Fruit fly (Drosophila melanogaster) whole organism, adult: Measurements from ENCODE around the gene mtd.

Experiments used
- CG11617 ChIP-seq: fragments of 200-800 bp; sonication (Bioruptor generic); optimal IDR thresholded peaks from 2 replicates; lab custom pipeline; 2017; ENCODE audit warnings: mild to moderate bottlenecking, missing biosample characterization, missing genetic modification reagents, missing genetic modification characterization
- CG12768 ChIP-seq: fragments of 200-800 bp; sonication (Bioruptor generic); optimal IDR thresholded peaks from 2 replicates; lab custom pipeline; 2017; ENCODE audit warnings: missing biosample characterization, missing genetic modification characterization, mild to moderate bottlenecking, moderate library complexity, missing genetic modification reagents
- CG14711 ChIP-seq: fragments of 200-800 bp; sonication (Bioruptor generic); optimal IDR thresholded peaks from 2 replicates; lab custom pipeline; 2018; ENCODE audit warnings: missing biosample characterization, mild to moderate bottlenecking, missing genetic modification characterization, moderate library complexity
- CG1620 ChIP-seq: fragments of 200-800 bp; sonication (Bioruptor generic); optimal IDR thresholded peaks from 2 replicates; lab custom pipeline; 2016; ENCODE audit warnings: missing biosample characterization, missing genetic modification characterization
- CG33017 ChIP-seq: fragments of 200-800 bp; sonication (Bioruptor generic); optimal IDR thresholded peaks from 2 replicates; lab custom pipeline; 2018; ENCODE audit warnings: missing biosample characterization, mild to moderate bottlenecking, missing genetic modification characterization, moderate library complexity
- CG5204 ChIP-seq: fragments of 200-800 bp; sonication (Bioruptor generic); optimal IDR thresholded peaks from 2 replicates; lab custom pipeline; 2016; ENCODE audit warnings: missing biosample characterization, missing genetic modification characterization
- CG7045 ChIP-seq: fragments of 200-800 bp; sonication (Bioruptor generic); optimal IDR thresholded peaks from 2 replicates; lab custom pipeline; 2017; ENCODE audit warnings: missing biosample characterization, mild to moderate bottlenecking, missing genetic modification characterization
- CG7101 ChIP-seq: fragments of 200-800 bp; sonication (Bioruptor generic); optimal IDR thresholded peaks from 2 replicates; lab custom pipeline; 2018; ENCODE audit warnings: missing biosample characterization, mild to moderate bottlenecking, missing genetic modification characterization, moderate library complexity
- Clk ChIP-seq: fragments of 200-800 bp; sonication (Bioruptor generic); optimal IDR thresholded peaks from 2 replicates; lab custom pipeline; 2017; ENCODE audit warnings: missing biosample characterization, missing genetic modification characterization
- Crg-1 ChIP-seq: fragments of 200-800 bp; sonication (Bioruptor generic); optimal IDR thresholded peaks from 2 replicates; lab custom pipeline; 2016; ENCODE audit warnings: missing biosample characterization, missing genetic modification characterization
- Hr96 ChIP-seq: fragments of 200-800 bp; sonication (Bioruptor generic); optimal IDR thresholded peaks from 2 replicates; lab custom pipeline; 2016; ENCODE audit warnings: missing biosample characterization, missing genetic modification characterization
- Mnt ChIP-seq: fragments of 200-800 bp; sonication (Bioruptor generic); optimal IDR thresholded peaks from 2 replicates; lab custom pipeline; 2016; ENCODE audit warnings: missing biosample characterization, mild to moderate bottlenecking, missing genetic modification characterization
- bab1 ChIP-seq: fragments of 200-800 bp; sonication (Bioruptor generic); optimal IDR thresholded peaks from 3 replicates; lab custom pipeline; 2019; ENCODE audit warnings: missing biosample characterization, mild to moderate bottlenecking, missing genetic modification characterization, moderate library complexity
- cic ChIP-seq: fragments of 200-800 bp; sonication (Bioruptor generic); optimal IDR thresholded peaks from 2 replicates; lab custom pipeline; 2017; ENCODE audit warnings: missing biosample characterization, mild to moderate bottlenecking, missing genetic modification characterization, moderate library complexity
- cnc ChIP-seq, 2 experiments: fragments of >200 bp; optimal IDR thresholded peaks; 2 replicates each; lab custom pipeline; 2017
- kay ChIP-seq: fragments of 200-800 bp; sonication (Bioruptor generic); peaks from one replicate; lab custom pipeline; 2016; ENCODE audit warnings: missing biosample characterization, missing genetic modification characterization, borderline replicate concordance
- ovo ChIP-seq: fragments of 200-800 bp; sonication (Bioruptor generic); optimal IDR thresholded peaks from 2 replicates; lab custom pipeline; 2016; ENCODE audit warnings: missing biosample characterization, missing genetic modification characterization
- pad ChIP-seq: fragments of 200-800 bp; sonication (Bioruptor generic); optimal IDR thresholded peaks from 3 replicates; lab custom pipeline; 2017; ENCODE audit warnings: missing biosample characterization, missing genetic modification characterization, mild to moderate bottlenecking, moderate library complexity, missing genetic modification reagents
- tj ChIP-seq: fragments of 200-800 bp; sonication (Bioruptor generic); optimal IDR thresholded peaks from 3 replicates; lab custom pipeline; 2017; ENCODE audit warnings: missing biosample characterization, mild to moderate bottlenecking, missing genetic modification characterization, moderate library complexity
- toe ChIP-seq: fragments of 200-800 bp; sonication (Bioruptor generic); optimal IDR thresholded peaks from 2 replicates; lab custom pipeline; 2016; ENCODE audit warnings: missing biosample characterization, missing genetic modification characterization

The mtd gene

dm6 chr3R:5369490-5370001 lies 19.3 kb upstream of the mtd start, which contains the start of the genes CG31542 and CG34277:
Gene CG31542 (plus strand): TSS chr3R:5369540.
Gene CG34277 (plus strand): TSS chr3R:5369540.
- TF ChIP-seq CG12768 (GFP tag; lab: Kevin White, UChicago) (no peak), CG5204 (GFP tag; lab: Kevin White, UChicago) (no peak), CG11617 (GFP tag; lab: Kevin White, UChicago) (no peak), CG1620 (GFP tag; lab: Kevin White, UChicago) (no peak), CG7045 (GFP tag; lab: Kevin White, UChicago) (no peak), pad (GFP tag; lab: Kevin White, UChicago) (no peak), Mnt (no peak), cnc (optimal IDR thresholded peaks at IDR 0.05; lab: Kevin White, UChicago) (no peak), Hr96 (GFP tag; lab: Kevin White, UChicago) (no peak), CG14711 (tag; lab: Kevin White, UChicago) (no peak), kay (GFP tag; lab: Kevin White, UChicago) (no peak), bab1 (GFP tag; lab: Kevin White, UChicago) (no peak), Crg-1 (GFP tag; lab: Kevin White, UChicago) (no peak), ovo (GFP tag; lab: Kevin White, UChicago) (no peak), toe (GFP tag; lab: Kevin White, UChicago) (no peak), Clk (GFP tag; lab: Kevin White, UChicago) (no peak), CG7101 (tag; lab: Kevin White, UChicago) (no peak)

- TF ChIP-seq cnc (optimal IDR thresholded peaks at IDR 0.05; lab: Kevin White, UChicago) (no peak), CG1620 (GFP tag; lab: Kevin White, UChicago) (peak; percentile 39), cic (GFP tag; lab: Kevin White, UChicago) (no peak), ovo (GFP tag; lab: Kevin White, UChicago) (peak; percentile 86), Mnt (peak; percentile 47), CG7045 (GFP tag; lab: Kevin White, UChicago) (no peak), Hr96 (GFP tag; lab: Kevin White, UChicago) (peak; percentile 42), Crg-1 (GFP tag; lab: Kevin White, UChicago) (peak; percentile 50), CG12768 (GFP tag; lab: Kevin White, UChicago) (no peak), CG5204 (GFP tag; lab: Kevin White, UChicago) (no peak), CG33017 (tag; lab: Kevin White, UChicago) (no peak), CG14711 (tag; lab: Kevin White, UChicago) (no peak), bab1 (GFP tag; lab: Kevin White, UChicago) (peak; percentile 63), tj (no peak), CG7101 (tag; lab: Kevin White, UChicago) (peak; percentile 53), pad (GFP tag; lab: Kevin White, UChicago) (no peak), kay (GFP tag; lab: Kevin White, UChicago) (no peak), Clk (GFP tag; lab: Kevin White, UChicago) (peak; percentile 18), CG11617 (GFP tag; lab: Kevin White, UChicago) (no peak), toe (GFP tag; lab: Kevin White, UChicago) (peak; percentile 46)
Observed at dm6 chr3R:5368170-5368781, 18.0 kb upstream of the mtd start, which contains the start of gene Cerk. Gene Cerk (minus strand): TSS chr3R:5368306.

- TF ChIP-seq pad (GFP tag; lab: Kevin White, UChicago): peak; percentile 59
- peak; percentile 21 for TF ChIP-seq CG7045 (GFP tag; lab: Kevin White, UChicago)
- peak; percentile 39 for TF ChIP-seq CG11617 (GFP tag; lab: Kevin White, UChicago)
- TF ChIP-seq tj: peak; percentile 90
- peak; percentile 48 for TF ChIP-seq CG12768 (GFP tag; lab: Kevin White, UChicago)
- peak; percentile 90 for TF ChIP-seq ovo (GFP tag; lab: Kevin White, UChicago)
- no peak for TF ChIP-seq kay (GFP tag; lab: Kevin White, UChicago)
- no peak for TF ChIP-seq Crg-1 (GFP tag; lab: Kevin White, UChicago)
- peak; percentile 48 for TF ChIP-seq CG33017 (tag; lab: Kevin White, UChicago)
- TF ChIP-seq bab1 (GFP tag; lab: Kevin White, UChicago): no peak
- no peak for TF ChIP-seq CG14711 (tag; lab: Kevin White, UChicago)
- TF ChIP-seq cic (GFP tag; lab: Kevin White, UChicago): peak; percentile 87
- no peak for TF ChIP-seq cnc (optimal IDR thresholded peaks at IDR 0.05; lab: Kevin White, UChicago)
Observed at dm6 chr3R:5367512-5368169, 17.4 kb upstream of the mtd start.

dm6 chr3R:5364539-5365273 lies 14.5 kb upstream of the mtd start:
- TF ChIP-seq toe (GFP tag; lab: Kevin White, UChicago) (no peak), tj (no peak), CG1620 (GFP tag; lab: Kevin White, UChicago) (no peak), pad (GFP tag; lab: Kevin White, UChicago) (no peak), bab1 (GFP tag; lab: Kevin White, UChicago) (no peak), cnc (optimal IDR thresholded peaks at IDR 0.05; lab: Kevin White, UChicago) (no peak), CG12768 (GFP tag; lab: Kevin White, UChicago) (no peak), CG7101 (tag; lab: Kevin White, UChicago) (peak; percentile 3), CG14711 (tag; lab: Kevin White, UChicago) (no peak), ovo (GFP tag; lab: Kevin White, UChicago) (no peak), Mnt (peak; percentile 60), CG5204 (GFP tag; lab: Kevin White, UChicago) (no peak), CG11617 (GFP tag; lab: Kevin White, UChicago) (no peak), Clk (GFP tag; lab: Kevin White, UChicago) (no peak), Hr96 (GFP tag; lab: Kevin White, UChicago) (no peak), kay (GFP tag; lab: Kevin White, UChicago) (peak; percentile 96), cic (GFP tag; lab: Kevin White, UChicago) (peak; percentile 79), Crg-1 (GFP tag; lab: Kevin White, UChicago) (no peak), CG33017 (tag; lab: Kevin White, UChicago) (peak; percentile 6)
